Fruit fly (Drosophila melanogaster) whole organism, embryonic: ENCODE data around the gene IntS9.

Experiments
- Abd-B ChIP-seq: fragments of 200-800 bp; sonication (Bioruptor generic); optimal IDR thresholded peaks from 2 replicates; lab custom pipeline; 2018; ENCODE audit warnings: missing biosample characterization, mild to moderate bottlenecking, missing genetic modification characterization, moderate library complexity
- Aef1 ChIP-seq: fragments of 200-800 bp; sonication (Bioruptor generic); IDR thresholded peaks from 3 replicates; pipeline ENCODE4 v1.3.6; 2022; ENCODE audit warnings: missing biosample characterization, missing genetic modification characterization
- B-H1 ChIP-seq: fragments of 200-800 bp; sonication (Bioruptor generic); IDR thresholded peaks from 3 replicates; pipeline ENCODE4 v1.3.6; 2022; ENCODE audit warnings: missing biosample characterization, missing genetic modification characterization
- Blimp-1 ChIP-seq: fragments of 200-800 bp; sonication (Bioruptor generic); optimal IDR thresholded peaks from 3 replicates; lab custom pipeline; 2018; ENCODE audit warnings: missing biosample characterization, missing genetic modification characterization, mild to moderate bottlenecking, moderate library complexity, missing genetic modification reagents
- CG10147 ChIP-seq: fragments of 200-800 bp; sonication (Bioruptor generic); optimal IDR thresholded peaks from 2 replicates; lab custom pipeline; 2019; ENCODE audit warnings: missing biosample characterization, mild to moderate bottlenecking, missing genetic modification characterization, moderate library complexity
- CG10366 ChIP-seq: fragments of 200-800 bp; sonication (Bioruptor generic); IDR thresholded peaks from 2 replicates; pipeline ENCODE4 v1.3.6; 2022; ENCODE audit warnings: missing biosample characterization, missing genetic modification characterization
- CG10431 ChIP-seq: fragments of 200-800 bp; sonication (Bioruptor generic); optimal IDR thresholded peaks from 3 replicates; lab custom pipeline; 2018; ENCODE audit warnings: missing biosample characterization, mild to moderate bottlenecking, missing genetic modification characterization
- CG10565 ChIP-seq: fragments of 200-800 bp; sonication (Bioruptor generic); optimal IDR thresholded peaks from 3 replicates; lab custom pipeline; 2016; ENCODE audit warnings: missing biosample characterization, mild to moderate bottlenecking, missing genetic modification characterization
- CG10654 ChIP-seq: fragments of 200-800 bp; sonication (Bioruptor generic); optimal IDR thresholded peaks from 2 replicates; lab custom pipeline; 2016; ENCODE audit warnings: missing biosample characterization, missing genetic modification characterization
- CG11085 ChIP-seq: fragments of 200-800 bp; sonication (Bioruptor generic); IDR thresholded peaks from 2 replicates; pipeline ENCODE4 v1.3.6; 2022; ENCODE audit warnings: missing biosample characterization, missing genetic modification characterization
- CG11695 ChIP-seq: fragments of 200-800 bp; sonication (Bioruptor generic); IDR thresholded peaks from 3 replicates; pipeline ENCODE4 v1.3.6; 2022; ENCODE audit warnings: missing biosample characterization, missing genetic modification characterization
- CG12155 ChIP-seq: fragments of 200-800 bp; sonication (Bioruptor generic); optimal IDR thresholded peaks from 3 replicates; lab custom pipeline; 2016; ENCODE audit warnings: missing biosample characterization, missing genetic modification characterization
- CG1233 ChIP-seq: fragments of 200-800 bp; sonication (Bioruptor generic); optimal IDR thresholded peaks from 4 replicates; lab custom pipeline; 2018; ENCODE audit warnings: missing biosample characterization, mild to moderate bottlenecking, missing genetic modification characterization
- CG17912 ChIP-seq: fragments of 200-800 bp; sonication (Bioruptor generic); optimal IDR thresholded peaks from 2 replicates; lab custom pipeline; 2018; ENCODE audit warnings: missing biosample characterization, mild to moderate bottlenecking, missing genetic modification characterization
- CG2889 ChIP-seq: fragments of 200-800 bp; sonication (Bioruptor generic); IDR thresholded peaks from 3 replicates; pipeline ENCODE4 v1.3.6; 2022; ENCODE audit warnings: missing biosample characterization, missing genetic modification characterization
- CG34422 ChIP-seq: fragments of 200-800 bp; sonication (Bioruptor generic); IDR thresholded peaks from 3 replicates; pipeline ENCODE4 v1.3.6; 2022; ENCODE audit warnings: missing biosample characterization, missing genetic modification characterization
- CG4854 ChIP-seq: fragments of 200-800 bp; sonication (Bioruptor generic); optimal IDR thresholded peaks from 2 replicates; lab custom pipeline; 2016; ENCODE audit warnings: missing biosample characterization, missing genetic modification characterization, inconsistent platforms
- CG5245 ChIP-seq: fragments of 200-800 bp; sonication (Bioruptor generic); optimal IDR thresholded peaks from 3 replicates; lab custom pipeline; 2016; ENCODE audit warnings: missing biosample characterization, missing genetic modification characterization
- CG5953 ChIP-seq: fragments of 200-800 bp; sonication (Bioruptor generic); IDR thresholded peaks from 2 replicates; pipeline ENCODE4 v1.3.6; 2022; ENCODE audit warnings: missing biosample characterization, missing genetic modification characterization
- CG6175 ChIP-seq: fragments of 200-800 bp; sonication (Bioruptor generic); IDR thresholded peaks from 3 replicates; pipeline ENCODE4 v1.3.6; 2022; ENCODE audit warnings: missing biosample characterization, missing genetic modification characterization
- CG6683 ChIP-seq: fragments of 200-800 bp; sonication (Bioruptor generic); optimal IDR thresholded peaks from 2 replicates; lab custom pipeline; 2017; ENCODE audit warnings: missing biosample characterization, mild to moderate bottlenecking, missing genetic modification characterization, missing genetic modification reagents
- CG6689 ChIP-seq: fragments of 200-800 bp; sonication (Bioruptor generic); IDR thresholded peaks from 2 replicates; pipeline ENCODE4 v1.3.6; 2022; ENCODE audit warnings: missing biosample characterization, missing genetic modification characterization
- CG7745 ChIP-seq: fragments of 200-800 bp; sonication (Bioruptor generic); optimal IDR thresholded peaks from 2 replicates; lab custom pipeline; 2018; ENCODE audit warnings: missing biosample characterization, mild to moderate bottlenecking, missing genetic modification characterization, moderate library complexity
- Dbx ChIP-seq: fragments of 200-800 bp; sonication (Bioruptor generic); IDR thresholded peaks from 3 replicates; pipeline ENCODE4 v1.3.6; 2022; ENCODE audit warnings: missing biosample characterization, missing genetic modification characterization
- Dip2 ChIP-seq: fragments of 200-800 bp; sonication (Bioruptor generic); IDR thresholded peaks from 2 replicates; pipeline ENCODE4 v1.3.6; 2022; ENCODE audit warnings: missing biosample characterization, missing genetic modification characterization
- E2f1 ChIP-seq: fragments of 200-800 bp; sonication (Bioruptor generic); IDR thresholded peaks from 2 replicates; pipeline ENCODE4 v1.3.6; 2022; ENCODE audit warnings: missing biosample characterization, missing genetic modification characterization
- Fer2 ChIP-seq: fragments of 200-800 bp; sonication (Bioruptor generic); optimal IDR thresholded peaks from 2 replicates; lab custom pipeline; 2018; ENCODE audit warnings: missing biosample characterization, mild to moderate bottlenecking, missing genetic modification characterization, moderate library complexity
- HmgZ ChIP-seq: fragments of 200-800 bp; sonication (Bioruptor generic); optimal IDR thresholded peaks from 2 replicates; lab custom pipeline; 2018; ENCODE audit warnings: missing biosample characterization, mild to moderate bottlenecking, missing genetic modification characterization
- Neu2 ChIP-seq: fragments of 200-800 bp; sonication (Bioruptor generic); optimal IDR thresholded peaks from 3 replicates; lab custom pipeline; 2016; ENCODE audit warnings: missing biosample characterization, missing genetic modification characterization, borderline replicate concordance
- Nf-YA ChIP-seq: fragments of 200-800 bp; sonication (Bioruptor generic); IDR thresholded peaks from 2 replicates; pipeline ENCODE4 v1.3.6; 2022; ENCODE audit warnings: missing biosample characterization, missing genetic modification characterization
- Six4 ChIP-seq: fragments of 200-800 bp; sonication (Bioruptor generic); optimal IDR thresholded peaks from 2 replicates; lab custom pipeline; 2016; ENCODE audit warnings: missing biosample characterization, missing genetic modification characterization
- Xbp1 ChIP-seq: fragments of 200-800 bp; sonication (Bioruptor generic); optimal IDR thresholded peaks from 3 replicates; lab custom pipeline; 2016; ENCODE audit warnings: missing biosample characterization, mild to moderate bottlenecking, missing genetic modification characterization
- al ChIP-seq: fragments of 200-800 bp; sonication (Bioruptor generic); IDR thresholded peaks from 2 replicates; pipeline ENCODE4 v1.3.6; 2022; ENCODE audit warnings: missing biosample characterization, missing genetic modification characterization
- chn ChIP-seq: fragments of 200-800 bp; sonication (Bioruptor generic); optimal IDR thresholded peaks from 2 replicates; lab custom pipeline; 2016; ENCODE audit warnings: missing biosample characterization, missing genetic modification characterization
- danr ChIP-seq: fragments of 200-800 bp; sonication (Bioruptor generic); IDR thresholded peaks from 2 replicates; pipeline ENCODE4 v1.3.6; 2022; ENCODE audit warnings: missing biosample characterization, missing genetic modification characterization
- dm ChIP-seq: fragments of 200-800 bp; sonication (Bioruptor generic); optimal IDR thresholded peaks from 3 replicates; lab custom pipeline; 2016; ENCODE audit warnings: missing biosample characterization, missing genetic modification characterization
- dmrt99B ChIP-seq: fragments of 200-800 bp; sonication (Bioruptor generic); optimal IDR thresholded peaks from 2 replicates; lab custom pipeline; 2018; ENCODE audit warnings: missing biosample characterization, mild to moderate bottlenecking, missing genetic modification characterization, moderate library complexity
- ems ChIP-seq: fragments of 200-800 bp; sonication (Bioruptor generic); optimal IDR thresholded peaks from 3 replicates; lab custom pipeline; 2016; ENCODE audit warnings: missing biosample characterization, missing genetic modification characterization
- fd64A ChIP-seq: fragments of 200-800 bp; sonication (Bioruptor generic); optimal IDR thresholded peaks from 3 replicates; lab custom pipeline; 2018; ENCODE audit warnings: missing biosample characterization, mild to moderate bottlenecking, missing genetic modification characterization
- fu2 ChIP-seq: fragments of 200-800 bp; sonication (Bioruptor generic); optimal IDR thresholded peaks from 2 replicates; lab custom pipeline; 2016; ENCODE audit warnings: missing biosample characterization, missing genetic modification characterization
- gem ChIP-seq: fragments of 200-800 bp; sonication (Bioruptor generic); optimal IDR thresholded peaks from 2 replicates; lab custom pipeline; 2019; ENCODE audit warnings: missing biosample characterization, mild to moderate bottlenecking, missing genetic modification characterization, moderate library complexity
- gt ChIP-seq: fragments of 200-800 bp; sonication (Bioruptor generic); IDR thresholded peaks from 2 replicates; pipeline ENCODE4 v1.3.6; 2022; ENCODE audit warnings: missing biosample characterization, missing genetic modification characterization
- hbn ChIP-seq: fragments of 200-800 bp; sonication (Bioruptor generic); IDR thresholded peaks from 2 replicates; pipeline ENCODE4 v1.3.6; 2022; ENCODE audit warnings: missing biosample characterization, missing genetic modification characterization; ENCODE audit not compliant: partially characterized antibody
- pros ChIP-seq: fragments of 200-800 bp; sonication (Bioruptor generic); optimal IDR thresholded peaks from 3 replicates; lab custom pipeline; 2019; ENCODE audit warnings: missing biosample characterization, mild to moderate bottlenecking, missing genetic modification characterization, moderate library complexity
- ro ChIP-seq: fragments of 200-800 bp; sonication (Bioruptor generic); IDR thresholded peaks from 2 replicates; pipeline ENCODE4 v1.3.6; 2022; ENCODE audit warnings: missing biosample characterization, missing genetic modification characterization
- salm ChIP-seq: fragments of 200-800 bp; sonication (Bioruptor generic); optimal IDR thresholded peaks from 2 replicates; lab custom pipeline; 2018; ENCODE audit warnings: missing biosample characterization, mild to moderate bottlenecking, missing genetic modification characterization
- sob ChIP-seq: fragments of 200-800 bp; sonication (Bioruptor generic); IDR thresholded peaks from 2 replicates; pipeline ENCODE4 v1.3.6; 2022; ENCODE audit warnings: missing biosample characterization, missing genetic modification characterization
- sr ChIP-seq: fragments of 200-800 bp; sonication (Bioruptor generic); IDR thresholded peaks from 3 replicates; pipeline ENCODE4 v1.3.6; 2022; ENCODE audit warnings: missing biosample characterization, missing genetic modification characterization
- sug ChIP-seq: fragments of 200-800 bp; optimal IDR thresholded peaks from 2 replicates; lab custom pipeline; 2019; ENCODE audit warnings: missing biosample characterization, mild to moderate bottlenecking, missing genetic modification characterization, moderate library complexity
- tgo ChIP-seq: fragments of 200-800 bp; sonication (Bioruptor generic); IDR thresholded peaks from 3 replicates; pipeline ENCODE4 v1.3.6; 2022; ENCODE audit warnings: missing biosample characterization, missing genetic modification characterization
- tx ChIP-seq: fragments of 200-800 bp; sonication (Bioruptor generic); optimal IDR thresholded peaks from 2 replicates; lab custom pipeline; 2016; ENCODE audit warnings: missing biosample characterization, missing genetic modification characterization
- wdn ChIP-seq: fragments of 200-800 bp; sonication (Bioruptor generic); IDR thresholded peaks from 2 replicates; pipeline ENCODE4 v1.3.6; 2022; ENCODE audit warnings: missing biosample characterization, missing genetic modification characterization
- zen ChIP-seq: fragments of 200-800 bp; sonication (Bioruptor generic); optimal IDR thresholded peaks from 3 replicates; lab custom pipeline; 2018; ENCODE audit warnings: missing biosample characterization, mild to moderate bottlenecking, missing genetic modification characterization, moderate library complexity

The IntS9 gene

dm6 chr3L:16146539-16146934, 41.1 kb upstream of the IntS9 start (continued):
- no peak for TF ChIP-seq fd64A (GFP tag; lab: Kevin White, UChicago)
- TF ChIP-seq CG11695 = peak; percentile 62; the same call in 1 of the 3 replicates
- no peak for TF ChIP-seq CG10654 (GFP tag; lab: Kevin White, UChicago)
- TF ChIP-seq CG11085 (GFP tag; lab: Robert Waterston, UW) = no peak
- no peak for TF ChIP-seq CG10565 (GFP tag; lab: Kevin White, UChicago)
- TF ChIP-seq CG5953 (GFP tag; lab: Robert Waterston, UW) = no peak
- no peak for TF ChIP-seq CG10431 (GFP tag; lab: Kevin White, UChicago)
- TF ChIP-seq HmgZ (tag; lab: Kevin White, UChicago) = peak; percentile 24
- no peak for TF ChIP-seq Aef1
- 0 out of 2 replicates have a peak, but pooled peaks have one; percentile 11 for TF ChIP-seq E2f1
- no peak for TF ChIP-seq CG6175 (GFP tag; lab: Robert Waterston, UW)
- no peak for TF ChIP-seq wdn (GFP tag; lab: Robert Waterston, UW)
- peak; percentile 63 for TF ChIP-seq al (GFP tag; lab: Robert Waterston, UW)
- TF ChIP-seq Nf-YA (GFP tag; lab: Robert Waterston, UW) = no peak
- TF ChIP-seq CG5245 (GFP tag; lab: Kevin White, UChicago) = no peak
- TF ChIP-seq zen (tag; lab: Kevin White, UChicago) = no peak
- TF ChIP-seq danr (GFP tag; lab: Robert Waterston, UW) = no peak; the same call in 1 of the 2 replicates
- no peak; the same call in none of the 2 replicates for TF ChIP-seq CG6689 (GFP tag; lab: Robert Waterston, UW)
- TF ChIP-seq Abd-B (GFP tag; lab: Kevin White, UChicago) = peak; percentile 3
- peak; percentile 65 for TF ChIP-seq gem (tag; lab: Kevin White, UChicago)
- no peak for TF ChIP-seq pros
- peak; percentile 49 for TF ChIP-seq CG12155 (GFP tag; lab: Kevin White, UChicago)
- no peak for TF ChIP-seq Blimp-1 (GFP tag; lab: Kevin White, UChicago)
- TF ChIP-seq tx (GFP tag; lab: Kevin White, UChicago) = no peak
- TF ChIP-seq sug (tag; lab: Kevin White, UChicago) = peak; percentile 47
- TF ChIP-seq gt (GFP tag; lab: Robert Waterston, UW) = no peak
- peak; percentile 22; the same call in 1 of the 3 replicates for TF ChIP-seq tgo (GFP tag; lab: Robert Waterston, UW)
- no peak for TF ChIP-seq CG4854 (GFP tag; lab: Kevin White, UChicago)
- TF ChIP-seq sr (GFP tag; lab: Robert Waterston, UW) = peak; percentile 37; the same call in 1 of the 3 replicates
- TF ChIP-seq Fer2 (tag; lab: Kevin White, UChicago) = peak; percentile 19
- TF ChIP-seq ems (GFP tag; lab: Kevin White, UChicago) = no peak
- peak; percentile 39 for TF ChIP-seq dmrt99B (tag; lab: Kevin White, UChicago)
- TF ChIP-seq B-H1 (GFP tag; lab: Robert Waterston, UW) = no peak
- no peak for TF ChIP-seq CG6683
- TF ChIP-seq Xbp1 (GFP tag; lab: Kevin White, UChicago) = peak; percentile 21
- TF ChIP-seq CG1233 (GFP tag; lab: Kevin White, UChicago) = peak; percentile 30
- TF ChIP-seq dm (GFP tag; lab: Kevin White, UChicago) = no peak
- no peak for TF ChIP-seq salm (tag; lab: Kevin White, UChicago)
- TF ChIP-seq CG2889 (GFP tag; lab: Robert Waterston, UW) = no peak
- no peak for TF ChIP-seq Neu2 (GFP tag; lab: Kevin White, UChicago)
- no peak for TF ChIP-seq CG17912 (GFP tag; lab: Kevin White, UChicago)
- TF ChIP-seq Dbx (GFP tag; lab: Robert Waterston, UW) = no peak
- TF ChIP-seq hbn = no peak
- TF ChIP-seq CG7745 = no peak
- no peak for TF ChIP-seq CG34422 (GFP tag; lab: Robert Waterston, UW)
- no peak for TF ChIP-seq Six4 (GFP tag; lab: Kevin White, UChicago)
- TF ChIP-seq sob (GFP tag; lab: Robert Waterston, UW) = peak; percentile 55
- no peak for TF ChIP-seq chn (GFP tag; lab: Kevin White, UChicago)
- no peak for TF ChIP-seq ro (GFP tag; lab: Robert Waterston, UW)
- TF ChIP-seq CG10366 (GFP tag; lab: Robert Waterston, UW) = no peak
- no peak for TF ChIP-seq Dip2 (GFP tag; lab: Robert Waterston, UW)
- no peak for TF ChIP-seq CG10147 (GFP tag; lab: Kevin White, UChicago)
- TF ChIP-seq fu2 = no peak
